Fruit fly (Drosophila melanogaster): ENCODE data around the gene CG42327.

DNA sequence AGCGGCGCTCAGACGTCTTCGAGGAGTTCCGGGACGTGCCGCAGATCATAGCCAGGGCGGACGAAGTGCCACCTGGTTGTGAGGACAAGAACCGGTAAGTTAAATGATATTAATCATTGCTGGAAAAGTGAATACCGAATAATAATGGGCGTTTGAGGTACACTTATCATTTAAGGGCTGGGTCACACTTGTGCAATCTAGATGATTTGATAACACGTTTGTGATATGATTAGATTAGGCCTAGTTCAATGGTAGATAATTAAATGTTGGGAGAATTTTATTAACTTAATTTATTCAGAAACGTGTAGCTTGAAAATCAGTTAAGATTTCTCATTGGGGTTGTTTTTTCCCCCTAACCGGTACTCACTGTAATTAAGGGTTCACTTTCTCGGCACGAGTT, 14.9 kb downstream of the CG42327 start:
- no peak for TF ChIP-seq psq (optimal IDR thresholded peaks at IDR 0.05)
- no peak for TF ChIP-seq pan (optimal IDR thresholded peaks at IDR 0.05)
- no peak for TF ChIP-seq CG8478 (optimal IDR thresholded peaks at IDR 0.05)
- no peak for TF ChIP-seq Dll (optimal IDR thresholded peaks at IDR 0.05)
- no peak for TF ChIP-seq usp (GFP tag; optimal IDR thresholded peaks at IDR 0.05)
